Fruit fly (Drosophila melanogaster) whole organism, wandering third instar larva: Measurements from ENCODE around the gene CG33514.

ENCODE experiments used
- Abd-B ChIP-seq: fragments of >200 bp; optimal IDR thresholded peaks from 2 replicates; lab custom pipeline; 2017; ENCODE audit warnings: missing biosample characterization, missing genetic modification characterization
- CG32264 ChIP-seq: fragments of 200-800 bp; sonication (Bioruptor generic); optimal IDR thresholded peaks from 2 replicates; lab custom pipeline; 2016; ENCODE audit warnings: missing biosample characterization, missing genetic modification characterization
- CG9705 ChIP-seq: fragments of 200-800 bp; sonication (Bioruptor generic); optimal IDR thresholded peaks from 2 replicates; lab custom pipeline; 2018; ENCODE audit warnings: missing biosample characterization, mild to moderate bottlenecking, missing genetic modification characterization
- CrebA ChIP-seq: fragments of 200-800 bp; sonication (Bioruptor generic); optimal IDR thresholded peaks from 2 replicates; lab custom pipeline; 2016; ENCODE audit warnings: missing biosample characterization, mild to moderate bottlenecking, missing genetic modification characterization, borderline replicate concordance
- Dfd ChIP-seq: fragments of >200 bp; optimal IDR thresholded peaks from 2 replicates; lab custom pipeline; 2017; ENCODE audit warnings: missing biosample characterization, missing genetic modification characterization
- Dif ChIP-seq: fragments of 200-275, 200-300 bp; sonication (Bioruptor generic); optimal IDR thresholded peaks from 2 replicates; lab custom pipeline; 2018; ENCODE audit warnings: missing biosample characterization, missing genetic modification characterization; ENCODE audit not compliant: partially characterized antibody
- GATAd ChIP-seq: sonication (Bioruptor generic); optimal IDR thresholded peaks from 2 replicates; lab custom pipeline; 2016; ENCODE audit warnings: missing biosample characterization, missing genetic modification characterization
- HLH106 ChIP-seq: fragments of 200-800 bp; optimal IDR thresholded peaks from 3 replicates; lab custom pipeline; 2019; ENCODE audit warnings: missing biosample characterization, mild to moderate bottlenecking, missing genetic modification characterization, moderate library complexity
- Hnf4 ChIP-seq: fragments of 200-800 bp; sonication (Bioruptor generic); optimal IDR thresholded peaks from 2 replicates; lab custom pipeline; 2016; ENCODE audit warnings: missing biosample characterization, mild to moderate bottlenecking, missing genetic modification characterization
- Hr78 ChIP-seq: fragments of >200 bp; optimal IDR thresholded peaks from 2 replicates; lab custom pipeline; 2017; ENCODE audit warnings: missing biosample characterization, missing genetic modification characterization
- Hr83 ChIP-seq: fragments of 200-300 bp; sonication (Bioruptor generic); optimal IDR thresholded peaks from 2 replicates; lab custom pipeline; 2016; ENCODE audit warnings: missing biosample characterization, mild to moderate bottlenecking, missing genetic modification characterization, moderate library complexity; ENCODE audit not compliant: poor library complexity, severe bottlenecking
- Jra ChIP-seq: sonication (Bioruptor generic); optimal IDR thresholded peaks from 2 replicates; lab custom pipeline; 2016; ENCODE audit warnings: missing biosample characterization, missing genetic modification characterization
- Mio ChIP-seq: sonication (Bioruptor generic); optimal IDR thresholded peaks from 2 replicates; lab custom pipeline; 2016; ENCODE audit warnings: missing biosample characterization, missing genetic modification characterization
- Myc ChIP-seq: fragments of >200 bp; optimal IDR thresholded peaks from 2 replicates; lab custom pipeline; 2017
- N ChIP-seq: fragments of >200 bp; optimal IDR thresholded peaks from 2 replicates; lab custom pipeline; 2018; ENCODE audit warnings: missing biosample characterization, missing external identifiers, missing genetic modification characterization
- OdsH ChIP-seq: fragments of 200-800 bp; sonication (Bioruptor generic); optimal IDR thresholded peaks from 2 replicates; lab custom pipeline; 2016; ENCODE audit warnings: missing biosample characterization, mild to moderate bottlenecking, missing genetic modification characterization
- Rel ChIP-seq, 2 experiments: fragments of 200-800 bp; sonication (Bioruptor generic) in 1 of 2; optimal IDR thresholded peaks; 2 replicates in 1 of 2; 3 replicates in 1 of 2; lab custom pipeline; 2016 to 2019; ENCODE audit warnings: mild to moderate bottlenecking in 2 of 2, missing biosample characterization in 2 of 2, missing genetic modification characterization in 2 of 2, moderate library complexity in 1 of 2
- Sp1 ChIP-seq: fragments of 200-800 bp; sonication (Bioruptor generic); optimal IDR thresholded peaks from 3 replicates; lab custom pipeline; 2019; ENCODE audit warnings: missing biosample characterization, mild to moderate bottlenecking, missing genetic modification characterization, moderate library complexity
- Vsx2 ChIP-seq: fragments of 200-300, 225-300 bp; sonication (Bioruptor generic); optimal IDR thresholded peaks from 2 replicates; lab custom pipeline; 2018; ENCODE audit warnings: missing biosample characterization, missing genetic modification characterization; ENCODE audit not compliant: partially characterized antibody
- br ChIP-seq: fragments of 200-800 bp; sonication (Bioruptor generic); optimal IDR thresholded peaks from 2 replicates; lab custom pipeline; 2016; ENCODE audit warnings: missing biosample characterization, missing genetic modification characterization
- brk ChIP-seq: fragments of 200-800 bp; sonication (Bioruptor generic); optimal IDR thresholded peaks from 2 replicates; lab custom pipeline; 2016; ENCODE audit warnings: missing biosample characterization, mild to moderate bottlenecking, missing genetic modification characterization
- dl ChIP-seq, 2 experiments: fragments of 175-275, 200-275 bp in 1 of 2; fragments of 200-275 bp in 1 of 2; sonication (Bioruptor generic); optimal IDR thresholded peaks; lab custom pipeline; 2018; ENCODE audit warnings: mild to moderate bottlenecking in 2 of 2, missing biosample characterization in 2 of 2, missing genetic modification characterization in 2 of 2, moderate library complexity in 2 of 2; ENCODE audit not compliant: partially characterized antibody in 2 of 2, insufficient read depth in 1 of 2
- dmrt93B ChIP-seq: fragments of 200-800 bp; sonication (Bioruptor generic); optimal IDR thresholded peaks from 2 replicates; lab custom pipeline; 2018; ENCODE audit warnings: missing biosample characterization, mild to moderate bottlenecking, missing genetic modification characterization
- dsf ChIP-seq: sonication (Bioruptor generic); optimal IDR thresholded peaks from 2 replicates; lab custom pipeline; 2016; ENCODE audit warnings: missing biosample characterization, missing genetic modification characterization, borderline replicate concordance
- ey ChIP-seq: fragments of 200-800 bp; sonication (Bioruptor generic); optimal IDR thresholded peaks from 2 replicates; lab custom pipeline; 2016; ENCODE audit warnings: missing biosample characterization, missing genetic modification characterization
- foxo ChIP-seq, 2 experiments: fragments of 200-800 bp; sonication (Bioruptor generic); optimal IDR thresholded peaks; 2 replicates in 1 of 2; 3 replicates in 1 of 2; lab custom pipeline; 2016 to 2017; ENCODE audit warnings: missing biosample characterization in 2 of 2, missing genetic modification characterization in 2 of 2
- fru ChIP-seq: fragments of 200-800 bp; sonication (Bioruptor generic); optimal IDR thresholded peaks from 3 replicates; lab custom pipeline; 2016; ENCODE audit warnings: missing biosample characterization, mild to moderate bottlenecking, missing genetic modification characterization
- h ChIP-seq: fragments of 200-800 bp; sonication (Bioruptor generic); optimal IDR thresholded peaks from 3 replicates; lab custom pipeline; 2016; ENCODE audit warnings: missing biosample characterization, mild to moderate bottlenecking, missing genetic modification characterization
- jim ChIP-seq: fragments of 175-275, 200-325 bp; sonication (Bioruptor generic); optimal IDR thresholded peaks from 2 replicates; lab custom pipeline; 2016; ENCODE audit warnings: missing biosample characterization, mild to moderate bottlenecking, missing genetic modification characterization
- lola ChIP-seq: fragments of >200 bp; optimal IDR thresholded peaks from 2 replicates; lab custom pipeline; 2017; ENCODE audit warnings: missing biosample characterization, missing genetic modification characterization
- pan ChIP-seq: fragments of >200 bp; optimal IDR thresholded peaks from 2 replicates; lab custom pipeline; 2017
- psq ChIP-seq: fragments of 200-800 bp; sonication (Bioruptor generic); optimal IDR thresholded peaks from 3 replicates; lab custom pipeline; 2017; ENCODE audit warnings: missing biosample characterization, mild to moderate bottlenecking, missing genetic modification characterization, moderate library complexity
- rgr ChIP-seq: fragments of 200-800 bp; sonication (Bioruptor generic); optimal IDR thresholded peaks from 3 replicates; lab custom pipeline; 2016; ENCODE audit warnings: missing biosample characterization, mild to moderate bottlenecking, missing genetic modification characterization
- sage ChIP-seq: fragments of 200-800 bp; sonication (Bioruptor generic); optimal IDR thresholded peaks from 2 replicates; lab custom pipeline; 2016; ENCODE audit warnings: missing biosample characterization, mild to moderate bottlenecking, missing genetic modification characterization
- sv ChIP-seq: fragments of 200-800 bp; sonication (Bioruptor generic); optimal IDR thresholded peaks from 3 replicates; lab custom pipeline; 2016; ENCODE audit warnings: missing biosample characterization, missing genetic modification characterization
- tai ChIP-seq: sonication (Bioruptor generic); optimal IDR thresholded peaks from 2 replicates; lab custom pipeline; 2016; ENCODE audit warnings: missing biosample characterization, missing genetic modification characterization
- usp ChIP-seq: fragments of >200 bp; optimal IDR thresholded peaks from 2 replicates; lab custom pipeline; 2017; ENCODE audit warnings: missing biosample characterization, missing genetic modification characterization
- woc ChIP-seq: sonication (Bioruptor generic); optimal IDR thresholded peaks from 2 replicates; lab custom pipeline; 2016; ENCODE audit warnings: missing biosample characterization, mild to moderate bottlenecking, missing genetic modification characterization

Gene CG33514

DNA sequence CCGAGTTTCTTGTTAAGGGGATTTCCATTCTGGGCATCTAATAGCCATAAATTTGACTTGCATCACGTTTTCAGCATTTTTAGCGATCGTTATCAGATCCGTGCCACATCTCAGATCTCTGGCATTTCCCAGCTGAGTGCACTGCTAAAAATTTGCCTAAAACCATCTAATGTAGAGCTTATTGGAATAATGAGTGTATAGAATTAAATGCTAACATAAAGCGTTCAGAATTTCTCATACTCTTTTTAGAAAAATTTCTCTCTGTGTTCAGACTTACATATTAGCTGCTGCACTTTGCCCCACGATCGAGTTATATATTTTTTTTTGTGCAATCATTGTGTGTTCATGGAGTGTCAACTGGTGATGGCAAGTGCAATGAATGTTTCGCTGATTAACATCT, 42.5 kb downstream of the CG33514 start:
- TF ChIP-seq Myc (lab: Kevin White, UChicago) (no peak), Sp1 (GFP tag; lab: Kevin White, UChicago) (no peak), CG32264 (GFP tag; lab: Kevin White, UChicago) (no peak), Hr83 (GFP tag; lab: Kevin White, UChicago) (no peak), Dif (GFP tag; lab: Kevin White, UChicago) (no peak), Hnf4 (GFP tag; lab: Kevin White, UChicago) (no peak), usp (GFP tag; lab: Kevin White, UChicago) (no peak), HLH106 (tag; lab: Kevin White, UChicago) (peak; percentile 18), dl (GFP tag; optimal IDR thresholded peaks at IDR 0.05; lab: Kevin White, UChicago; ENCODE audit: insufficient read depth in 1 of 2, partially characterized antibody in 2 of 2) (no peak), OdsH (no peak), woc (GFP tag; lab: Kevin White, UChicago) (no peak), CG9705 (GFP tag; lab: Kevin White, UChicago) (no peak), dsf (GFP tag; lab: Kevin White, UChicago) (no peak), pan (lab: Kevin White, UChicago) (no peak), CrebA (GFP tag; lab: Kevin White, UChicago) (no peak), jim (GFP tag; lab: Kevin White, UChicago) (no peak), foxo (GFP tag; optimal IDR thresholded peaks at IDR 0.05; lab: Kevin White, UChicago) (peak in 1 of 2 experiments; percentile 39), brk (GFP tag; lab: Kevin White, UChicago) (no peak), psq (GFP tag; lab: Kevin White, UChicago) (no peak), sage (GFP tag; lab: Kevin White, UChicago) (no peak), br (GFP tag; lab: Kevin White, UChicago) (peak; percentile 21), ey (GFP tag; lab: Kevin White, UChicago) (peak; percentile 21), Abd-B (GFP tag; lab: Kevin White, UChicago) (no peak), N (GFP tag; lab: Kevin White, UChicago) (no peak), Hr78 (GFP tag; lab: Kevin White, UChicago) (no peak), lola (GFP tag; lab: Kevin White, UChicago) (no peak), Vsx2 (GFP tag; lab: Kevin White, UChicago) (no peak), Mio (GFP tag; lab: Kevin White, UChicago) (no peak), GATAd (GFP tag; lab: Kevin White, UChicago) (no peak), sv (GFP tag; lab: Kevin White, UChicago) (no peak), Dfd (GFP tag; lab: Kevin White, UChicago) (no peak), rgr (GFP tag; lab: Kevin White, UChicago) (peak; percentile 40), tai (peak; percentile 27), fru (GFP tag; lab: Kevin White, UChicago) (peak; percentile 15), dmrt93B (GFP tag; lab: Kevin White, UChicago) (no peak), h (GFP tag; lab: Kevin White, UChicago) (peak; percentile 40), Rel (GFP tag; optimal IDR thresholded peaks at IDR 0.05; lab: Kevin White, UChicago) (no peak), Rel (tag; optimal IDR thresholded peaks at IDR 0.05; lab: Kevin White, UChicago) (no peak), Jra (GFP tag; lab: Kevin White, UChicago) (no peak)

DNA sequence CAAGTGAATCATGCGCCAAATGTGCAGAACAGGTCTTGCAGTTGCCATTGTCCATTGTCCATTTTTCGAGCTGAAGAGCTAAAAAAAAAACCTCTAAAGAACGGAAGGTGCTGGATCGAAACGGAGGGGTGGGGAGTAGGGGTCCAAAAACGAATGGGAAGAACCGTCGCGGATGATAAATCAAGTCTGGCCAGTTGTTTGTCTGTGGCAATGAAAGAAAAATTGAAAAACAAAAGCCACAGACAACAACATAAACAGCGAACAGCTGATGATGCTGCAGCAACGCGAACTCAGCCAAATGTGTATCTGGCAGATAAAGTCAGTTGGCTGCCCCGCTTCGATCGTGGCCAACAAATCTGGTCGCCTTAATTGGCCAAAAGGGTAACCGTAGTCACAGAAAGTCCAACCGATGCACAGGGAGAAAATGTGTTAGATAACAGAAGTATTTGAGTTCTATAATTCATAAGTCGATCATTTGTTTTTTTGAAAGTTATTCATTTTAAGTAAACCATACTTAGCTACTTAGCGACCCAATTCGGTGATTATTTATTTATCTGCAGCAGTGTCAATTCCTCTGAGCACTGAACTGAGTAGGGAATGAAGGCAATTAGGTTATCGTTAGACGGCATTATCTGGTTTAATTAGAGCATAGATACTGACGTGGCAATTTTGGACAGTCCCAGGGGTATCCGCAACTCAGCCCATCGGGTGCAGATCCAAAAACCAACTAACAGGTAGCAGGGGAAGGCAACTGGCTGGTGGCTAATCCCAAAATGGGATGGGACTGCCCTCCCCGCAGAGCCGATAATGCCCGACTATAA, 43.3 kb downstream of the CG33514 start:
- TF ChIP-seq Mio (GFP tag; lab: Kevin White, UChicago) (no peak), GATAd (GFP tag; lab: Kevin White, UChicago) (no peak), N (GFP tag; lab: Kevin White, UChicago) (no peak), jim (GFP tag; lab: Kevin White, UChicago) (peak; percentile 81), dmrt93B (GFP tag; lab: Kevin White, UChicago) (no peak), Myc (lab: Kevin White, UChicago) (no peak), Hr83 (GFP tag; lab: Kevin White, UChicago) (no peak), rgr (GFP tag; lab: Kevin White, UChicago) (no peak), CG32264 (GFP tag; lab: Kevin White, UChicago) (no peak), ey (GFP tag; lab: Kevin White, UChicago) (no peak), h (GFP tag; lab: Kevin White, UChicago) (peak; percentile 8), Dif (GFP tag; lab: Kevin White, UChicago) (no peak), Abd-B (GFP tag; lab: Kevin White, UChicago) (no peak), br (GFP tag; lab: Kevin White, UChicago) (no peak), CG9705 (GFP tag; lab: Kevin White, UChicago) (no peak), fru (GFP tag; lab: Kevin White, UChicago) (peak; percentile 36), CrebA (GFP tag; lab: Kevin White, UChicago) (no peak), sage (GFP tag; lab: Kevin White, UChicago) (no peak), pan (lab: Kevin White, UChicago) (no peak), brk (GFP tag; lab: Kevin White, UChicago) (no peak), dsf (GFP tag; lab: Kevin White, UChicago) (no peak), foxo (GFP tag; optimal IDR thresholded peaks at IDR 0.05; lab: Kevin White, UChicago) (peak in 1 of 2 experiments; percentile 38), psq (GFP tag; lab: Kevin White, UChicago) (peak; percentile 64), woc (GFP tag; lab: Kevin White, UChicago) (peak; percentile 28), lola (GFP tag; lab: Kevin White, UChicago) (no peak), HLH106 (tag; lab: Kevin White, UChicago) (no peak), Rel (GFP tag; optimal IDR thresholded peaks at IDR 0.05; lab: Kevin White, UChicago) (no peak), Rel (tag; optimal IDR thresholded peaks at IDR 0.05; lab: Kevin White, UChicago) (peak; percentile 96), Dfd (GFP tag; lab: Kevin White, UChicago) (no peak), Hr78 (GFP tag; lab: Kevin White, UChicago) (no peak), OdsH (no peak), Jra (GFP tag; lab: Kevin White, UChicago) (no peak), tai (no peak), sv (GFP tag; lab: Kevin White, UChicago) (no peak), usp (GFP tag; lab: Kevin White, UChicago) (no peak), dl (GFP tag; optimal IDR thresholded peaks at IDR 0.05; lab: Kevin White, UChicago; ENCODE audit: insufficient read depth in 1 of 2, partially characterized antibody in 2 of 2) (no peak), Vsx2 (GFP tag; lab: Kevin White, UChicago) (peak; percentile 68), Sp1 (GFP tag; lab: Kevin White, UChicago) (no peak)
